Worm (Caenorhabditis elegans): Measurements from ENCODE around the gene F35E12.9.

- TF ChIP-seq mep-1 (tag; optimal IDR thresholded peaks at IDR 0.05), result no peak
- TF ChIP-seq pha-4 (tag; optimal IDR thresholded peaks at IDR 0.05), result no peak
- no peak for TF ChIP-seq elt-3 (tag; optimal IDR thresholded peaks at IDR 0.05)
- TF ChIP-seq lsy-2 (tag; optimal IDR thresholded peaks at IDR 0.05), result no peak
- no peak for TF ChIP-seq ces-1 (GFP tag; optimal IDR thresholded peaks at IDR 0.05)
- TF ChIP-seq unc-62 (GFP tag; optimal IDR thresholded peaks at IDR 0.05), result no peak
- TF ChIP-seq unc-120 (tag; optimal IDR thresholded peaks at IDR 0.05; ENCODE audit: poor library complexity, severe bottlenecking), result no peak
- no peak for TF ChIP-seq nhr-76 (tag; optimal IDR thresholded peaks at IDR 0.05)
- no peak for TF ChIP-seq sptf-1 (tag; optimal IDR thresholded peaks at IDR 0.05)
- no peak for TF ChIP-seq nhr-12 (tag; optimal IDR thresholded peaks at IDR 0.05)
- TF ChIP-seq ztf-11 (tag; optimal IDR thresholded peaks at IDR 0.05), result no peak
- no peak for TF ChIP-seq unc-39 (tag; optimal IDR thresholded peaks at IDR 0.05)
Measured at ce11 chrV:13724781-13725180, 20.1 kb downstream of the F35E12.9 start, which contains the start of gene F35E12.2.
